Fruit fly (Drosophila melanogaster): ENCODE results near the gene Odj.

The Odj gene

DNA sequence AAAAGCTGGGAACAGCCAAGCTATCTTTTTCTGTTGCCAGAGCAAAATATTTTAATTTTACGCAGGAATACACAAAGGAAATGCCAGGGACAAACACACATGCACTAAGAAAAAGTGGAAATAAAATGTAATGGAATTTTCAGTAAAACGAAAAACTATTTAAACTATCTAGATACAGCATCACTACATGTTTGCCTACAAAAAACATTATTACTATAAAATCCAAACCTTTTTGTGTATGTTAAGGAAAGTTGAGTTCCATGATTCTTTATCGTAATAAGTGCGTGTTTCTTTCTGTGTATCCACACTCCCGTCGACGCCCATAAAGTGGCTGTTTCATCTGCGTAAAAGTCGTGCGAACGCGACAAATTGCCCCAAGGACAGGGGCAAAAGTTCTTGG is 40.2 kb upstream of the Odj start (continued):
- TF ChIP-seq Dip2 (GFP tag; IDR thresholded peaks at IDR 0.05) (no peak), CG7357 (GFP tag; IDR thresholded peaks at IDR 0.05) (0 out of 3 replicates have a peak, but pooled peaks have one; percentile 6), bsh (GFP tag; optimal IDR thresholded peaks at IDR 0.05) (peak in 1 of 2 experiments; percentile 40), CG2678 (tag; optimal IDR thresholded peaks at IDR 0.05) (peak; percentile 59), CG13775 (GFP tag; optimal IDR thresholded peaks at IDR 0.05) (no peak), CG9797 (GFP tag; optimal IDR thresholded peaks at IDR 0.05) (no peak), scrt (GFP tag; optimal IDR thresholded peaks at IDR 0.05) (no peak), dpn (GFP tag; optimal IDR thresholded peaks at IDR 0.05) (peak in 1 of 2 experiments; percentile 2), ssp (GFP tag; IDR thresholded peaks at IDR 0.05) (0 out of 2 replicates have a peak, but pooled peaks have one; percentile 17), Blimp-1 (GFP tag; optimal IDR thresholded peaks at IDR 0.05) (peak; percentile 7), CG16779 (GFP tag; IDR thresholded peaks at IDR 0.05) (no peak), Awh (GFP tag; IDR thresholded peaks at IDR 0.05) (no peak), PHDP (tag; optimal IDR thresholded peaks at IDR 0.05) (peak; percentile 34), CG9932 (GFP tag; IDR thresholded peaks at IDR 0.05) (0 out of 2 replicates have a peak, but pooled peaks have one; percentile 22), CG7839 (tag; optimal IDR thresholded peaks at IDR 0.05) (peak; percentile 43), CG7556 (GFP tag; optimal IDR thresholded peaks at IDR 0.05) (peak; percentile 54), BtbVII (GFP tag; optimal IDR thresholded peaks at IDR 0.05) (peak; percentile 7), Max (GFP tag; optimal IDR thresholded peaks at IDR 0.05) (no peak), Doc3 (GFP tag; IDR thresholded peaks at IDR 0.05; ENCODE audit: partially characterized antibody) (no peak), CG12391 (tag; optimal IDR thresholded peaks at IDR 0.05) (peak; percentile 11), CG9817 (tag; optimal IDR thresholded peaks at IDR 0.05) (peak; percentile 2), zf30C (GFP tag; optimal IDR thresholded peaks at IDR 0.05) (peak; percentile 1), nmo (GFP tag; optimal IDR thresholded peaks at IDR 0.05) (peak; percentile 14), CG31441 (GFP tag; IDR thresholded peaks at IDR 0.05) (peak; percentile 29; the same call in 1 of the 2 replicates), tgo (GFP tag; IDR thresholded peaks at IDR 0.05) (peak; percentile 26; the same call in 1 of the 3 replicates), sens (GFP tag) (peak; percentile 74), tll (GFP tag; optimal IDR thresholded peaks at IDR 0.05) (no peak), CG17186 (GFP tag; optimal IDR thresholded peaks at IDR 0.05) (no peak), row (GFP tag; IDR thresholded peaks at IDR 0.05) (peak; percentile 65; the same call in 2 of the 3 replicates), CG2712 (tag; optimal IDR thresholded peaks at IDR 0.05) (peak; percentile 26), CG6689 (GFP tag; IDR thresholded peaks at IDR 0.05) (peak; percentile 30; the same call in 1 of the 2 replicates), CG1603 (tag; optimal IDR thresholded peaks at IDR 0.05) (peak; percentile 2), CG4820 (GFP tag; optimal IDR thresholded peaks at IDR 0.05) (peak; percentile 4), vvl (GFP tag; IDR thresholded peaks at IDR 0.05) (no peak), CG17361 (GFP tag; IDR thresholded peaks at IDR 0.05) (0 out of 3 replicates have a peak, but pooled peaks have one; percentile 21), CG30403 (GFP tag; optimal IDR thresholded peaks at IDR 0.05) (peak; percentile 28), bbx (GFP tag; IDR thresholded peaks at IDR 0.05; ENCODE audit: partially characterized antibody) (no peak), B-H2 (GFP tag; optimal IDR thresholded peaks at IDR 0.05) (no peak), CG11504 (tag; optimal IDR thresholded peaks at IDR 0.05) (peak; percentile 60), HLH3B (GFP tag; IDR thresholded peaks at IDR 0.05) (0 out of 2 replicates have a peak, but pooled peaks have one; percentile 7), Sox102F (GFP tag; optimal IDR thresholded peaks at IDR 0.05) (peak; percentile 38), Hmr (GFP tag; optimal IDR thresholded peaks at IDR 0.05) (peak; percentile 51)
